Worm (Caenorhabditis elegans) whole organism, L2 larva: Measurements from ENCODE around the gene nspf-3.
"Not testable (repeated sequence)": the region's sequence is repeated elsewhere in the genome, so short reads cannot be mapped to it uniquely, and the experiment has no call there.

Experiments used
- egl-27 ChIP-seq: sonication (generic microtip); optimal IDR thresholded peaks from 3 replicates; lab custom pipeline; 2017; ENCODE audit warnings: missing biosample characterization, missing genetic modification reagents, missing genetic modification characterization
- mdl-1 ChIP-seq, 2 experiments: fragments of 150-350 bp in 1 of 2; sonication (generic microtip) in 1 of 2; optimal IDR thresholded peaks; 2 replicates each; lab custom pipeline; 2017; ENCODE audit warnings: missing biosample characterization in 2 of 2, missing genetic modification characterization in 2 of 2
- sem-4 ChIP-seq: fragments of 150-350 bp; optimal IDR thresholded peaks from 2 replicates; lab custom pipeline; 2014; ENCODE audit warnings: missing biosample characterization, missing genetic modification reagents, missing genetic modification characterization
- unc-55 ChIP-seq: fragments of 150-350 bp; sonication (generic microtip); optimal IDR thresholded peaks from 3 replicates; lab custom pipeline; 2014; ENCODE audit warnings: missing biosample characterization, missing genetic modification reagents, missing genetic modification characterization

ce11 chrII:2688616-2689015, 1.4 kb downstream of the nspf-3 start, which contains the start of gene nspf-2:
- TF ChIP-seq unc-55; egl-27; mdl-1 (tag; optimal IDR thresholded peaks at IDR 0.05; lab: Kevin White, UChicago); sem-4 (tag; lab: Kevin White, UChicago): not testable (repeated sequence)
